Fruit fly (Drosophila melanogaster) whole organism: ENCODE data around the gene CG7231.

Experiments
- CG8478 ChIP-seq: fragments of >200 bp; optimal IDR thresholded peaks from 2 replicates; lab custom pipeline; 2018; ENCODE audit warnings: inconsistent platforms
- Dll ChIP-seq: fragments of >200 bp; optimal IDR thresholded peaks from 2 replicates; lab custom pipeline; 2017
- EcR ChIP-seq, 2 experiments: fragments of >200 bp; optimal IDR thresholded peaks; 2 replicates each; lab custom pipeline; 2017; ENCODE audit warnings: missing biosample characterization in 2 of 2, missing genetic modification characterization in 2 of 2, missing genetic modification reagents in 2 of 2
- pan ChIP-seq: fragments of >200 bp; optimal IDR thresholded peaks from 2 replicates; lab custom pipeline; 2017

DNA sequence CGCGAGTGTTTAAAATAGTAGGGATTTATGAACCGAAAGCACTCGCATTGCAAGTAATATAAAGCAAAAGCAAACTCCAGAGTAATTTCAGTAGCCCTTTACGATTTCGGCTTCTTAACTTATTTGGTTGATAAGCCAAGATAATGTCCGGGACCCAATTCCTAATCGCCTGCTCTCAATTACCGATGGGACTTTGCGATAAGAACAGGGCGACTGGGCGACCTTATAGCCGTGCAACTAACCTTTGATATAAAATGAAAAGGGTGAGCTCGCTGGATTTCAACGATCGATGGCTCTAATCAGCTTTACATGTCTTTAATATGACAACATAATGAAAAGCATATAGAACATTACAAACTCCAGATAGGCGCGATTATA, 14.3 kb downstream of the CG7231 start, which contains the start of gene CG7227:
- TF ChIP-seq CG8478 (lab: Kevin White, UChicago) (no peak), pan (lab: Kevin White, UChicago) (no peak), Dll (lab: Kevin White, UChicago) (no peak), EcR (GFP tag; optimal IDR thresholded peaks at IDR 0.05; lab: Kevin White, UChicago) (no peak)
